Worm (Caenorhabditis elegans): ENCODE results near the gene F23A7.1.

ce11 chrX:16243129-16243528, 25.9 kb downstream of the F23A7.1 start:
- TF ChIP-seq nhr-67 (tag; optimal IDR thresholded peaks at IDR 0.05) (no peak), unc-62 (GFP tag; optimal IDR thresholded peaks at IDR 0.05) (no peak), unc-39 (tag; optimal IDR thresholded peaks at IDR 0.05) (no peak), egl-27 (tag; optimal IDR thresholded peaks at IDR 0.05) (no peak), elt-1 (tag; optimal IDR thresholded peaks at IDR 0.05) (no peak), nhr-11 (tag; optimal IDR thresholded peaks at IDR 0.05) (no peak), elt-2 (tag; optimal IDR thresholded peaks at IDR 0.05) (no peak), lin-39 (tag; optimal IDR thresholded peaks at IDR 0.05) (no peak), ztf-4 (tag; optimal IDR thresholded peaks at IDR 0.05) (no peak)

Measured in whole organism, L3 larva.